Worm (Caenorhabditis elegans): ENCODE results near the gene cwc-15.

cwc-15 gene

ce11 chrV:16024300-16024699, 1.1 kb downstream of the cwc-15 start, which contains the start of gene T10C6.6:
Gene T10C6.6, plus strand, starts transcription at chrV:16024326.
- peak; percentile 44 for TF ChIP-seq elt-2 (tag; optimal IDR thresholded peaks at IDR 0.05)
- TF ChIP-seq rnt-1 (tag; optimal IDR thresholded peaks at IDR 0.05): no peak

ce11 chrV:16024917-16025316, 1.8 kb downstream of the cwc-15 start:
- TF ChIP-seq ama-1 (optimal IDR thresholded peaks at IDR 0.05) (no peak), tbx-2 (tag; optimal IDR thresholded peaks at IDR 0.05) (no peak), ceh-18 (tag; optimal IDR thresholded peaks at IDR 0.05) (no peak), pqm-1 (tag; optimal IDR thresholded peaks at IDR 0.05) (no peak), lin-11 (tag; optimal IDR thresholded peaks at IDR 0.05) (no peak)

ce11 chrV:16029237-16029636, 6.1 kb downstream of the cwc-15 start:
- TF ChIP-seq nfya-1 (tag; optimal IDR thresholded peaks at IDR 0.05) (no peak), ceh-34 (tag; optimal IDR thresholded peaks at IDR 0.05) (no peak), nhr-232 (tag; optimal IDR thresholded peaks at IDR 0.05) (no peak), C08G9.2 (tag; optimal IDR thresholded peaks at IDR 0.05) (no peak), madf-2 (tag; optimal IDR thresholded peaks at IDR 0.05) (no peak), fkh-6 (tag; optimal IDR thresholded peaks at IDR 0.05) (no peak), hlh-8 (tag; optimal IDR thresholded peaks at IDR 0.05) (no peak), hlh-15 (tag; optimal IDR thresholded peaks at IDR 0.05) (no peak), pha-2 (tag; optimal IDR thresholded peaks at IDR 0.05) (no peak), unc-55 (GFP tag; optimal IDR thresholded peaks at IDR 0.05) (no peak), ref-2 (tag; optimal IDR thresholded peaks at IDR 0.05) (no peak), elt-4 (tag; optimal IDR thresholded peaks at IDR 0.05) (no peak), odd-2 (tag; optimal IDR thresholded peaks at IDR 0.05) (no peak), ets-4 (tag; optimal IDR thresholded peaks at IDR 0.05) (no peak), hlh-6 (tag; optimal IDR thresholded peaks at IDR 0.05) (no peak), syd-9 (tag; optimal IDR thresholded peaks at IDR 0.05) (no peak), ceh-6 (GFP tag; optimal IDR thresholded peaks at IDR 0.05) (no peak)

ce11 chrV:16031571-16031970, 8.4 kb downstream of the cwc-15 start, which contains the start of gene T10C6.7:
Gene T10C6.7, minus strand, starts transcription at chrV:16031713.
- no peak for TF ChIP-seq hlh-30 (tag; optimal IDR thresholded peaks at IDR 0.05; ENCODE audit: insufficient read depth)

- TF ChIP-seq ceh-31 (tag; optimal IDR thresholded peaks at IDR 0.05): no peak
- no peak for TF ChIP-seq fkh-10 (GFP tag; optimal IDR thresholded peaks at IDR 0.05)
- no peak for TF ChIP-seq ztf-16 (tag; optimal IDR thresholded peaks at IDR 0.05)
- no peak for TF ChIP-seq pros-1 (tag; optimal IDR thresholded peaks at IDR 0.05)
- TF ChIP-seq hlh-13 (GFP tag; optimal IDR thresholded peaks at IDR 0.05): no peak
- TF ChIP-seq T23F11.4 (GFP tag; optimal IDR thresholded peaks at IDR 0.05): no peak
- TF ChIP-seq ceh-9 (tag; optimal IDR thresholded peaks at IDR 0.05): no peak
- TF ChIP-seq elt-2 (tag; optimal IDR thresholded peaks at IDR 0.05): no peak
- TF ChIP-seq sox-4 (tag; optimal IDR thresholded peaks at IDR 0.05): no peak
- no peak for TF ChIP-seq pag-3 (tag; optimal IDR thresholded peaks at IDR 0.05; ENCODE audit: borderline replicate concordance)
- TF ChIP-seq tbx-2 (tag; optimal IDR thresholded peaks at IDR 0.05): no peak
- no peak for TF ChIP-seq madf-2 (tag; optimal IDR thresholded peaks at IDR 0.05)
- TF ChIP-seq ahr-1 (tag; optimal IDR thresholded peaks at IDR 0.05): no peak
- no peak for TF ChIP-seq ceh-30 (tag; optimal IDR thresholded peaks at IDR 0.05)
- no peak for TF ChIP-seq ama-1 (optimal IDR thresholded peaks at IDR 0.05)
- TF ChIP-seq pha-2 (tag; optimal IDR thresholded peaks at IDR 0.05): no peak
- no peak for TF ChIP-seq unc-55 (GFP tag; optimal IDR thresholded peaks at IDR 0.05)
- TF ChIP-seq hlh-6 (tag; optimal IDR thresholded peaks at IDR 0.05): no peak
- no peak for TF ChIP-seq ceh-19 (GFP tag; optimal IDR thresholded peaks at IDR 0.05)
- TF ChIP-seq ceh-2 (tag; optimal IDR thresholded peaks at IDR 0.05): no peak
Observed at ce11 chrV:16032761-16033160, 9.6 kb downstream of the cwc-15 start, which contains the start of gene T10C6.16. Gene T10C6.16, minus strand, starts transcription at chrV:16033005.

Data from whole organism, late embryonic.